Worm (Caenorhabditis elegans) whole organism, L1 larva: ENCODE data around the gene ama-1.

Experiments
- fos-1 ChIP-seq: fragments of 150-350 bp; optimal IDR thresholded peaks from 2 replicates; lab custom pipeline; 2014; ENCODE audit warnings: missing biosample characterization, missing genetic modification characterization
- jun-1 ChIP-seq: fragments of 150-350 bp; optimal IDR thresholded peaks from 2 replicates; lab custom pipeline; 2014; ENCODE audit warnings: missing biosample characterization, missing genetic modification reagents, missing genetic modification characterization
- unc-86 ChIP-seq: sonication (generic microtip); optimal IDR thresholded peaks from 2 replicates; lab custom pipeline; 2016; ENCODE audit warnings: missing genetic modification characterization, missing compliant biosample characterization

DNA sequence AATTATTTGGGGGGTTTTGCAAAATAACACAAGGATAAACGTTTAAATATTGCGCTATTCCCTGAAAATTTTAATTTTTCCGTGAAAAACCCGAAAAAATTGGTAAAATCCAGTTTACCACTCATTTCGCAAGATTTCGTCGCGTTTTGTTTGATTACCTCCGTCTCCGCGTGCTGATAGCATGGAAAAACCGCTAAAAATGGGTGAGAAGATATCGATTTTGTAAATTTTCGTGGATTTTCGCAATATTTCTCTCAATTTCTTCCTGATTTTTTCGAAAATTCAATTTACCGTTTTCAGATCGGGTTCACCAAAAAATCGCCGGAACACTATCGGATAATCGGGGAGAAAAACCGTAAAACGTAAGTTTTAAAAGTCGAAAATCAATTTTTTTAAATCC, at the start of gene ama-1:
- TF ChIP-seq fos-1 (no peak), unc-86 (no peak), jun-1 (tag; lab: Kevin White, UChicago) (no peak)
